Worm (Caenorhabditis elegans) whole organism, L2 larva: ENCODE data around the gene T26A8.3.

ENCODE experiments used
- ama-1 ChIP-seq: fragments of 150-350 bp; optimal IDR thresholded peaks from 2 replicates; lab custom pipeline; 2018; ENCODE audit warnings: inconsistent platforms
- egl-27 ChIP-seq: sonication (generic microtip); optimal IDR thresholded peaks from 3 replicates; lab custom pipeline; 2017; ENCODE audit warnings: missing biosample characterization, missing genetic modification reagents, missing genetic modification characterization
- fos-1 ChIP-seq: fragments of 150-350 bp; optimal IDR thresholded peaks from 2 replicates; lab custom pipeline; 2014; ENCODE audit warnings: missing biosample characterization, missing genetic modification characterization
- nhr-10 ChIP-seq: sonication (generic microtip); optimal IDR thresholded peaks from 2 replicates; lab custom pipeline; 2017; ENCODE audit warnings: missing biosample characterization, missing genetic modification characterization
- nhr-237 ChIP-seq: fragments of 150-350 bp; optimal IDR thresholded peaks from 2 replicates; lab custom pipeline; 2014; ENCODE audit warnings: missing biosample characterization, missing genetic modification characterization
- peb-1 ChIP-seq: fragments of 150-350 bp; optimal IDR thresholded peaks from 2 replicates; lab custom pipeline; 2014; ENCODE audit warnings: missing biosample characterization, missing genetic modification characterization
- snpc-4 ChIP-seq: fragments of 150-350 bp; optimal IDR thresholded peaks from 2 replicates; lab custom pipeline; 2014; ENCODE audit warnings: missing biosample characterization, missing genetic modification characterization
- unc-55 ChIP-seq: fragments of 150-350 bp; sonication (generic microtip); optimal IDR thresholded peaks from 3 replicates; lab custom pipeline; 2014; ENCODE audit warnings: missing biosample characterization, missing genetic modification reagents, missing genetic modification characterization
- unc-62 ChIP-seq: fragments of 150-350 bp; optimal IDR thresholded peaks from 2 replicates; lab custom pipeline; 2014; ENCODE audit warnings: missing biosample characterization, missing genetic modification reagents, missing genetic modification characterization
- zag-1 ChIP-seq: fragments of 150-350 bp; optimal IDR thresholded peaks from 2 replicates; lab custom pipeline; 2014; ENCODE audit warnings: missing biosample characterization, missing genetic modification characterization
- ztf-1 ChIP-seq: fragments of 200-800 bp; sonication (Bioruptor generic); conservative IDR thresholded peaks from 2 replicates; pipeline ENCODE4 v1.3.6; 2022; ENCODE audit warnings: missing genetic modification characterization, missing compliant biosample characterization

- TF ChIP-seq unc-62 (GFP tag; lab: Kevin White, UChicago) (no peak), ama-1 (lab: Kevin White, UChicago) (no peak), nhr-10 (tag; lab: Kevin White, UChicago) (no peak), unc-55 (GFP tag; lab: Kevin White, UChicago) (no peak), peb-1 (tag; lab: Kevin White, UChicago) (no peak), fos-1 (peak; percentile 78), snpc-4 (tag; lab: Kevin White, UChicago) (no peak), egl-27 (tag; lab: Kevin White, UChicago) (no peak), nhr-237 (no peak), ztf-1 (GFP tag; lab: Robert Waterston, UW) (no peak), zag-1 (tag; lab: Kevin White, UChicago) (no peak)
Observed at ce11 chrIV:8380266-8380850, 46.1 kb downstream of the T26A8.3 start.
